Worm (Caenorhabditis elegans) whole organism, L4/young adult: ENCODE results near the gene meg-1.

Source experiments
- W03F9.2 ChIP-seq: fragments of 150-350 bp; optimal IDR thresholded peaks from 2 replicates; lab custom pipeline; 2014; ENCODE audit warnings: missing biosample characterization, missing genetic modification characterization
- dao-5 ChIP-seq: sonication (generic microtip); optimal IDR thresholded peaks from 2 replicates; lab custom pipeline; 2016; ENCODE audit warnings: missing genotype, missing genetic modification characterization, moderate library complexity, missing compliant biosample characterization
- him-1 ChIP-seq: sonication (generic microtip); optimal IDR thresholded peaks from 2 replicates; lab custom pipeline; 2016; ENCODE audit warnings: missing genotype, missing genetic modification reagents, missing genetic modification characterization, missing compliant biosample characterization

DNA sequence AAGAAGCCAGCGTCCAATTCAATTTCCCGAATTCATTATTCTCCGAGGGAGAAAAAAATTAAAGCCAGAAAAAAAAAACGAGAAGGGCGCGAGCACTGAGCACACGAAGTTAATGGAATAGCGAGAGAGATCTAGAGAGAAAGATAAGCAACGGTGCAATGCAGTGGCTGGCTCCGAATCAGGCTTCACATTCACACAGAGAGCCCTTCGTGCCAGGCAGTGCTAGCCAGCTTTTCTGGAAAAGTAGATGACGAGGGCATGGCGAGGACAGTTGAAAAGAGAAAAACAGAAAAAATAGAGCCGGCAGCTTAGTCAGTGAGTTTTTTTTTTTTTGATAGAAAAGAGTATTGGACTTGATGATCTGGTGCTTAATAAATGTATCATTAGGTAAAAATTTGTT, 15.8 kb downstream of the meg-1 start:
- no peak for TF ChIP-seq him-1 (tag; lab: Kevin White, UChicago)
- TF ChIP-seq W03F9.2 (tag; lab: Kevin White, UChicago) = no peak
- TF ChIP-seq dao-5 (tag; lab: Kevin White, UChicago) = no peak
